Worm (Caenorhabditis elegans): ENCODE data around the gene fipr-12.

DNA sequence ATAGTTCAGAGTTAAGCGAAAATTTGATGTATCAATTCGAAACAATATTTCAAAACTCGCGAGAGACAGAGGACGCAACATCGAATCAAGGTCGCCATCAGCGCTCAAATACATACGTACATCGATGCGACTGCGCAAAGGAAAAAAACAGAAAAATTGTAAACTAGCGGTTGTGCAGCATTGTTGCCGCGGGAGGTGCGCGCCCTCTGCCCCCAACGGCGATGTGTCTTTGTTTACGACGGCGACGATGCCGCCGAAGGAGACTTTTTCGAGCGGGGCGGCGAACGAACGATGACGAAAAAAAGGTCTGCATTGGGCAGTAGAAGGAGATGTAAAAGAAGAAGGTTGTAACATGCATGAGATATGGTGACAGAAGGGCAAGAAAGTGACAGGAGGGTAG lies 19.8 kb downstream of the fipr-12 start:
- TF ChIP-seq daf-12 (tag; optimal IDR thresholded peaks at IDR 0.05) (no peak), duxl-1 (tag; optimal IDR thresholded peaks at IDR 0.05; ENCODE audit: poor library complexity) (no peak), lin-39 (tag; optimal IDR thresholded peaks at IDR 0.05) (no peak), pqm-1 (tag; optimal IDR thresholded peaks at IDR 0.05) (no peak), ama-1 (optimal IDR thresholded peaks at IDR 0.05) (no peak), aly-2 (tag; optimal IDR thresholded peaks at IDR 0.05) (no peak), rbr-2 (tag; optimal IDR thresholded peaks at IDR 0.05) (no peak), F44E2.7 (GFP tag; IDR thresholded peaks at IDR 0.05) (no peak), ceh-82 (tag; optimal IDR thresholded peaks at IDR 0.05) (no peak), nhr-76 (tag; optimal IDR thresholded peaks at IDR 0.05) (no peak), cey-2 (tag; optimal IDR thresholded peaks at IDR 0.05; ENCODE audit: borderline replicate concordance, insufficient read depth) (no peak), nhr-11 (tag; optimal IDR thresholded peaks at IDR 0.05) (no peak), nhr-42 (GFP tag; IDR thresholded peaks at IDR 0.05) (no peak), ztf-7 (tag; optimal IDR thresholded peaks at IDR 0.05) (no peak)

Data from whole organism, L4 larva.